Worm (Caenorhabditis elegans): Measurements from ENCODE around the gene F45E4.5.

DNA sequence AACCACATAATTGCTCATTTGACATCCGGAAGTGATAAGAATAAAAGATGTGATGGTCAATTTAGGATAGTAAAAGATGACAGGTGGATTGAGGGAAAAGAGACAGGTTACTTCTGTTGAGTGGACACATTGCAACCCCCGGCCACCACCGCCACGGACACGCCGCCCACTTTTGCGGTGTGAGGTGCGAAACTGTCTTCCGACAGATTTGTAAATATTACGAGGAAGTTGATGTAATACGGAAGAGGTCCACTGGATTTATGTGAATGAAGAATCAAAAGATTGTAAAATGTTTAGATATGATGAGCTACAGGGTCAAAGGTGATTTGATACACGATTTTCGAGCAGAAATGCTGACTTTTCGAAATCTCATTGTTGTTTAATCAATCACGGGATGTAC is 44.0 kb upstream of the F45E4.5 start, which contains the start of gene C08G9.2:
- TF ChIP-seq mab-9 (GFP tag; IDR thresholded peaks at IDR 0.05) (no peak), elt-3 (tag; optimal IDR thresholded peaks at IDR 0.05) (no peak), snpc-4 (tag; optimal IDR thresholded peaks at IDR 0.05) (no peak), fkh-4 (tag; optimal IDR thresholded peaks at IDR 0.05; ENCODE audit: borderline replicate concordance) (no peak), nhr-12 (tag; optimal IDR thresholded peaks at IDR 0.05) (no peak), nhr-85 (tag) (no peak), ces-1 (GFP tag; optimal IDR thresholded peaks at IDR 0.05) (no peak), nhr-28 (tag; optimal IDR thresholded peaks at IDR 0.05) (no peak), pag-3 (tag; optimal IDR thresholded peaks at IDR 0.05; ENCODE audit: borderline replicate concordance, insufficient read depth) (no peak)
